Worm (Caenorhabditis elegans) whole organism, L4 larva: ENCODE data around the gene rgs-7.
A peak's percentile ranks its signal among the peaks of the same experiment; 100 is the strongest.

Experiments used
- F10B5.3 ChIP-seq: sonication (generic microtip); optimal IDR thresholded peaks from 2 replicates; lab custom pipeline; 2016; ENCODE audit warnings: mild to moderate bottlenecking, missing genetic modification characterization, missing compliant biosample characterization
- F37D6.2 ChIP-seq: sonication (generic microtip); optimal IDR thresholded peaks from 2 replicates; lab custom pipeline; 2016; ENCODE audit warnings: mild to moderate bottlenecking, missing genetic modification characterization, missing compliant biosample characterization
- F49E8.2 ChIP-seq: sonication (generic microtip); optimal IDR thresholded peaks from 2 replicates; lab custom pipeline; 2016; ENCODE audit warnings: missing compliant biosample characterization, mild to moderate bottlenecking, missing genetic modification characterization, borderline replicate concordance
- T20F7.1 ChIP-seq: fragments of 200-800 bp; sonication (Bioruptor generic); optimal IDR thresholded peaks from 2 replicates; lab custom pipeline; 2018; ENCODE audit warnings: mild to moderate bottlenecking, missing genetic modification characterization, missing compliant biosample characterization
- Y5F2A.4 ChIP-seq: fragments of 200-800 bp; sonication (Bioruptor generic); optimal IDR thresholded peaks from 2 replicates; lab custom pipeline; 2018; ENCODE audit warnings: mild to moderate bottlenecking, missing genetic modification characterization, missing compliant biosample characterization
- Y75B8A.6 ChIP-seq: fragments of 200-800 bp; sonication (Bioruptor generic); IDR thresholded peaks from 2 replicates; pipeline ENCODE4 v1.3.6; 2022; ENCODE audit warnings: missing genetic modification reagents, missing genetic modification characterization, missing compliant biosample characterization
- ZK337.2 ChIP-seq: fragments of 200-800 bp; sonication (Bioruptor generic); IDR thresholded peaks from 2 replicates; pipeline ENCODE4 v1.3.6; 2022; ENCODE audit warnings: missing genetic modification reagents, missing genetic modification characterization, missing compliant biosample characterization
- aha-1 ChIP-seq: fragments of 150-350 bp; peaks from one replicate; lab custom pipeline; 2014; ENCODE audit warnings: missing biosample characterization, missing genetic modification characterization
- attf-4 ChIP-seq: sonication (generic microtip); optimal IDR thresholded peaks from 3 replicates; lab custom pipeline; 2017; ENCODE audit warnings: missing biosample characterization, missing genetic modification characterization
- ceh-32 ChIP-seq: sonication (generic microtip); optimal IDR thresholded peaks from 2 replicates; lab custom pipeline; 2016; ENCODE audit warnings: mild to moderate bottlenecking, missing genetic modification characterization, missing compliant biosample characterization; ENCODE audit not compliant: poor library complexity
- ceh-44 ChIP-seq: fragments of 200-800 bp; sonication (Bioruptor generic); IDR thresholded peaks from 2 replicates; pipeline ENCODE4 v1.3.6; 2022; ENCODE audit warnings: missing genetic modification reagents, missing genetic modification characterization, missing compliant biosample characterization
- ceh-62 ChIP-seq: sonication (generic microtip); optimal IDR thresholded peaks from 2 replicates; lab custom pipeline; 2017; ENCODE audit warnings: missing biosample characterization, missing genetic modification characterization
- ceh-82 ChIP-seq: sonication (generic microtip); optimal IDR thresholded peaks from 2 replicates; lab custom pipeline; 2017; ENCODE audit warnings: missing biosample characterization, missing genetic modification characterization
- cey-2 ChIP-seq: sonication (generic microtip); optimal IDR thresholded peaks from 3 replicates; lab custom pipeline; 2017; ENCODE audit warnings: missing genetic modification characterization, mild to moderate bottlenecking, missing compliant biosample characterization, antibody characterized with exemption, borderline replicate concordance; ENCODE audit not compliant: insufficient read depth
- daf-16 ChIP-seq, 3 experiments: sonication (generic microtip); optimal IDR thresholded peaks; 2 replicates each; lab custom pipeline; 2016 to 2017; ENCODE audit warnings: missing genetic modification characterization in 3 of 3, missing genetic modification reagents in 3 of 3, mild to moderate bottlenecking in 2 of 3, missing compliant biosample characterization in 2 of 3, missing biosample characterization in 1 of 3, moderate library complexity in 1 of 3
- daf-8 ChIP-seq: fragments of 200-800 bp; sonication (Bioruptor generic); IDR thresholded peaks from 2 replicates; pipeline ENCODE4 v1.3.6; 2022; ENCODE audit warnings: missing genetic modification characterization, missing compliant biosample characterization
- egl-43 ChIP-seq: fragments of 200-800 bp; sonication (Bioruptor generic); IDR thresholded peaks from 2 replicates; pipeline ENCODE4 v1.3.6; 2022; ENCODE audit warnings: missing genetic modification reagents, missing genetic modification characterization, missing compliant biosample characterization
- fos-1 ChIP-seq: fragments of 150-350 bp; optimal IDR thresholded peaks from 2 replicates; lab custom pipeline; 2014; ENCODE audit warnings: missing biosample characterization, missing genetic modification characterization
- gei-8 ChIP-seq: fragments of 200-800 bp; sonication (Bioruptor generic); optimal IDR thresholded peaks from 2 replicates; lab custom pipeline; 2018; ENCODE audit warnings: mild to moderate bottlenecking, missing genetic modification characterization, missing compliant biosample characterization
- hlh-11 ChIP-seq: fragments of 200-800 bp; sonication (Bioruptor generic); optimal IDR thresholded peaks from 2 replicates; lab custom pipeline; 2018; ENCODE audit warnings: mild to moderate bottlenecking, missing genetic modification characterization, missing compliant biosample characterization
- hmg-1.1 ChIP-seq: fragments of 200-800 bp; sonication (Bioruptor generic); IDR thresholded peaks from 2 replicates; pipeline ENCODE4 v1.3.6; 2022; ENCODE audit warnings: missing genetic modification reagents, missing genetic modification characterization, missing compliant biosample characterization
- lim-7 ChIP-seq: fragments of 200-800 bp; sonication (Bioruptor generic); IDR thresholded peaks from 2 replicates; pipeline ENCODE4 v1.3.6; 2022; ENCODE audit warnings: missing genetic modification characterization, missing compliant biosample characterization
- lin-13 ChIP-seq: fragments of 150-350 bp; optimal IDR thresholded peaks from 2 replicates; lab custom pipeline; 2014; ENCODE audit warnings: missing biosample characterization, missing genetic modification reagents, missing genetic modification characterization
- lin-15B ChIP-seq: fragments of 150-350 bp; sonication (generic microtip); optimal IDR thresholded peaks from 3 replicates; lab custom pipeline; 2014; ENCODE audit warnings: missing biosample characterization, missing genetic modification characterization
- lin-38 ChIP-seq: fragments of 200-800 bp; sonication (Bioruptor generic); IDR thresholded peaks from 2 replicates; pipeline ENCODE4 v1.3.6; 2022; ENCODE audit warnings: missing genetic modification reagents, missing genetic modification characterization, missing compliant biosample characterization
- madf-5 ChIP-seq, 2 experiments: fragments of 200-800 bp; sonication (Bioruptor generic); IDR thresholded peaks; 2 replicates each; pipeline ENCODE4 v1.3.6; 2022; ENCODE audit warnings: missing compliant biosample characterization in 2 of 2, missing genetic modification characterization in 2 of 2
- mdt-29 ChIP-seq: fragments of 200-800 bp; sonication (Bioruptor generic); IDR thresholded peaks from 2 replicates; pipeline ENCODE4 v1.3.6; 2022; ENCODE audit warnings: missing genetic modification reagents, missing genetic modification characterization, missing compliant biosample characterization
- mxl-3 ChIP-seq: fragments of 200-800 bp; sonication (Bioruptor generic); optimal IDR thresholded peaks from 2 replicates; lab custom pipeline; 2018; ENCODE audit warnings: mild to moderate bottlenecking, missing genetic modification characterization, missing compliant biosample characterization
- nhr-10 ChIP-seq: fragments of 150-350 bp; optimal IDR thresholded peaks from 2 replicates; lab custom pipeline; 2014; ENCODE audit warnings: missing biosample characterization, missing genetic modification characterization
- nhr-11 ChIP-seq: fragments of 150-350 bp; optimal IDR thresholded peaks from 2 replicates; lab custom pipeline; 2014; ENCODE audit warnings: missing biosample characterization, missing genetic modification characterization
- nhr-237 ChIP-seq: sonication (generic microtip); optimal IDR thresholded peaks from 2 replicates; lab custom pipeline; 2017; ENCODE audit warnings: missing biosample characterization, missing genetic modification characterization
- nhr-28 ChIP-seq: fragments of 150-350 bp; optimal IDR thresholded peaks from 2 replicates; lab custom pipeline; 2014; ENCODE audit warnings: missing biosample characterization, missing genetic modification characterization
- nhr-48 ChIP-seq: sonication (generic microtip); optimal IDR thresholded peaks from 2 replicates; lab custom pipeline; 2016; ENCODE audit warnings: mild to moderate bottlenecking, missing genetic modification characterization, missing compliant biosample characterization
- nhr-6 ChIP-seq: fragments of 150-350 bp; optimal IDR thresholded peaks from 2 replicates; lab custom pipeline; 2014; ENCODE audit warnings: missing biosample characterization, missing genetic modification characterization
- php-3 ChIP-seq: fragments of 200-800 bp; sonication (Bioruptor generic); IDR thresholded peaks from 2 replicates; pipeline ENCODE4 v1.3.6; 2022; ENCODE audit warnings: missing genetic modification reagents, missing genetic modification characterization, missing compliant biosample characterization
- pqm-1 ChIP-seq: sonication (generic microtip); optimal IDR thresholded peaks from 2 replicates; lab custom pipeline; 2017; ENCODE audit warnings: missing biosample characterization, missing genetic modification characterization
- rbr-2 ChIP-seq: sonication (generic microtip); optimal IDR thresholded peaks from 2 replicates; lab custom pipeline; 2016; ENCODE audit warnings: missing genotype, missing genetic modification characterization, missing compliant biosample characterization
- sdz-12 ChIP-seq: fragments of 200-800 bp; sonication (Bioruptor generic); optimal IDR thresholded peaks from 2 replicates; lab custom pipeline; 2018; ENCODE audit warnings: mild to moderate bottlenecking, missing genetic modification characterization, missing compliant biosample characterization
- skn-1 ChIP-seq: fragments of 150-350 bp; optimal IDR thresholded peaks from 2 replicates; lab custom pipeline; 2014; ENCODE audit warnings: missing biosample characterization, missing genetic modification characterization
- snpc-1.2 ChIP-seq: fragments of 200-800 bp; sonication (Bioruptor generic); IDR thresholded peaks from 2 replicates; pipeline ENCODE4 v1.3.6; 2022; ENCODE audit warnings: missing genetic modification reagents, missing genetic modification characterization, missing compliant biosample characterization
- snpc-4 ChIP-seq: fragments of 150-350 bp; optimal IDR thresholded peaks from 2 replicates; lab custom pipeline; 2014; ENCODE audit warnings: missing biosample characterization, missing genetic modification characterization
- tra-1 ChIP-seq: fragments of 200-800 bp; sonication (Bioruptor generic); IDR thresholded peaks from 2 replicates; pipeline ENCODE4 v1.3.6; 2022; ENCODE audit warnings: missing genetic modification reagents, missing genetic modification characterization, missing compliant biosample characterization
- unc-39 ChIP-seq: sonication (generic microtip); optimal IDR thresholded peaks from 2 replicates; lab custom pipeline; 2017; ENCODE audit warnings: missing biosample characterization, missing genetic modification characterization
- unc-62 ChIP-seq, 3 experiments: fragments of 150-350 bp in 1 of 3; sonication (generic microtip); optimal IDR thresholded peaks in 2 of 3; peaks in 1 of 3; 1 replicate in 1 of 3; 2 replicates in 2 of 3; lab custom pipeline; 2014 to 2017; ENCODE audit warnings: missing biosample characterization in 3 of 3, missing genetic modification characterization in 3 of 3, missing genetic modification reagents in 3 of 3, missing genotype in 1 of 3
- vab-7 ChIP-seq: fragments of 200-800 bp; sonication (Bioruptor generic); IDR thresholded peaks from 2 replicates; pipeline ENCODE4 v1.3.6; 2022; ENCODE audit warnings: missing genetic modification reagents, missing genetic modification characterization, missing compliant biosample characterization
- zip-2 ChIP-seq: fragments of 150-350 bp; optimal IDR thresholded peaks from 2 replicates; lab custom pipeline; 2014; ENCODE audit warnings: missing biosample characterization, missing genetic modification characterization
- ztf-11 ChIP-seq: fragments of 150-350 bp; optimal IDR thresholded peaks from 2 replicates; lab custom pipeline; 2014; ENCODE audit warnings: missing biosample characterization, missing genetic modification characterization

The rgs-7 gene

DNA sequence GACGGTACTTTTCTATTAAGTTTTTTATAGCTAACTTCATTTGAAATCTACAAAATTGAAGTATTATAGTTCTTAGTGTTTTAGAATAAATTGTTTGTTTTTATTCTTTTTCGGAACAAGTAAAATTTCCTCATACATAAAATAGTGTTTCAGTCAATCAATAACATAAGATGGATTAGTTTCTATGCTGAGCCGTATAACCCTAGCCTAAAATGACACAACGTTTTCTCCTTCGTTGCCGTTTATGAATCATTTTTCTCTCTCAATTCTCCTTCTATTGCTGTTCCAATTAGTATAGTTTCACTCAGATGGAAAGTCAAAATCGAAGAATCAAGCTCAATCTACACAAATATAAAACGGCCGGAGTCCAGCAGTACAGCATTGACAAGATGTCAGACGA lies at the start of gene rgs-7:
Gene rgs-7 (plus strand): TSS at position 301 of the 400 bp plus-strand sequence.
- TF ChIP-seq ztf-11 (tag; lab: Kevin White, UChicago) (no peak), ZK337.2 (GFP tag; lab: Robert Waterston, UW) (no peak), gei-8 (GFP tag; lab: Kevin White, UChicago) (no peak), ceh-32 (tag; lab: Kevin White, UChicago) (no peak), F10B5.3 (no peak), lin-38 (GFP tag; lab: Robert Waterston, UW) (no peak), lin-15B (no peak), Y5F2A.4 (GFP tag; lab: Kevin White, UChicago) (no peak), hmg-1.1 (no peak), attf-4 (tag; lab: Kevin White, UChicago) (no peak), cey-2 (tag; lab: Kevin White, UChicago) (no peak), lim-7 (no peak), rbr-2 (tag; lab: Kevin White, UChicago) (no peak), zip-2 (no peak), nhr-11 (tag; lab: Kevin White, UChicago) (no peak), egl-43 (GFP tag; lab: Robert Waterston, UW) (no peak), nhr-48 (tag; lab: Kevin White, UChicago) (no peak)

DNA sequence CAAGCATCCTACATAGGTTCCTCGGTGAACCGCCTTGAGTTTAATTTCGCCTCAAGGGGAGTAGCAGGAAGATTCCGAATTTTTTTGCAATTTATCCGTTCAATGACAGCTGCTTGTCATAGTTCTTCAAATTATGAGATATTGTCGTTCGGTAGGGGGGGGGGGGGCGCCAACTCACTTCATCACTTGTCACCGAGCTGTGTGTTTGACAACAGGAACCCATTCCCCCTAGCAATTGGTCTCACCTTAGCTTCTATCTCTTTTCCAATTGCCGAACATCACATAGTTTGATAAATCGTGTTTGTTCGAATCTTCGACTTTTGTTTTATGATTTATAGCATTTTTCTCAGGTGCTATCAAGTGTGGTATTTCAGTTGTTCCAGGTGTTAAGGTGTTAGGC lies 47.7 kb upstream of the rgs-7 start:
- TF ChIP-seq tra-1 (GFP tag; lab: Robert Waterston, UW) (no peak), F37D6.2 (no peak), hlh-11 (peak; percentile 52), ceh-44 (GFP tag; lab: Robert Waterston, UW) (no peak), nhr-6 (tag; lab: Kevin White, UChicago) (no peak), vab-7 (GFP tag; lab: Robert Waterston, UW) (no peak), aha-1 (tag; lab: Kevin White, UChicago) (no peak), fos-1 (no peak), F49E8.2 (no peak), madf-5 (GFP tag; IDR thresholded peaks at IDR 0.05; lab: Robert Waterston, UW) (no peak), ceh-62 (tag; lab: Kevin White, UChicago) (no peak), T20F7.1 (GFP tag; lab: Kevin White, UChicago) (no peak), egl-43 (GFP tag; lab: Robert Waterston, UW) (no peak), snpc-4 (no peak), Y75B8A.6 (GFP tag; lab: Robert Waterston, UW) (no peak), snpc-1.2 (GFP tag; lab: Robert Waterston, UW) (no peak), lin-13 (no peak), daf-16 (GFP tag; optimal IDR thresholded peaks at IDR 0.05; lab: Kevin White, UChicago) (peak in 1 of 2 experiments; percentile 67), daf-16 (tag; optimal IDR thresholded peaks at IDR 0.05; lab: Kevin White, UChicago) (no peak), mxl-3 (GFP tag; lab: Kevin White, UChicago) (no peak), sdz-12 (GFP tag; lab: Kevin White, UChicago) (no peak), mdt-29 (GFP tag; lab: Robert Waterston, UW) (no peak), unc-62 (GFP tag; optimal IDR thresholded peaks at IDR 0.05 in 1 of 2; lab: Kevin White, UChicago) (peak in 1 of 2 experiments; percentile 91), unc-62 (tag; optimal IDR thresholded peaks at IDR 0.05; lab: Kevin White, UChicago) (no peak), nhr-237 (tag; lab: Kevin White, UChicago) (no peak)

DNA sequence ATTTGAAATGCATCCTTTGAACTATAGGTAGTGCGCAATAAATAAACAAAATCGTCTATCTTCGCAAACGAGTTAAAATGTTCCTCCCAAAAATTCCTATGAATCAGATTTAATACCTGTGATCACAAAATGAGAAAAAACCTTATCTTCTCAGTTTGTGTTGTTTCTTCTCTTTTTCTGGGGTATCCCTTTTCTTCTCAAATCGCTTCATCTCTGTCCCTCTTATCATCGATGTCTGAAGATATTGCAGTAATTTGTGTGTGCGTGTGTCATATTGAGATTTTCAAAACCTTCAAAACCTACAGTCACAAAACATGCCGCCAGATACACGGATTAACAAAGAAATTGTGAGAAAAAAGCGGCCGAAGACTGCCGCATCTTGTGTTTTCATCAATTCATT lies 46.6 kb upstream of the rgs-7 start, which contains the start of gene glt-1:
Gene glt-1 (plus strand): TSS at position 251 of the 400 bp plus-strand sequence.
- TF ChIP-seq lin-13 (no peak), ceh-82 (tag; lab: Kevin White, UChicago) (no peak), daf-8 (GFP tag; lab: Robert Waterston, UW) (no peak), hlh-11 (no peak), nhr-28 (tag; lab: Kevin White, UChicago) (peak; percentile 41), aha-1 (tag; lab: Kevin White, UChicago) (peak; percentile 78), unc-39 (tag; lab: Kevin White, UChicago) (no peak), mxl-3 (GFP tag; lab: Kevin White, UChicago) (peak; percentile 2), egl-43 (GFP tag; lab: Robert Waterston, UW) (no peak), php-3 (GFP tag; lab: Robert Waterston, UW) (no peak), pqm-1 (tag; lab: Kevin White, UChicago) (no peak), nhr-10 (no peak), skn-1 (tag; lab: Kevin White, UChicago) (no peak)
